Worm (Caenorhabditis elegans): Measurements from ENCODE around the gene agr-1.

ce11 chrII:6770030-6770429 is 4.9 kb downstream of the agr-1 start:
- TF ChIP-seq flt-1 (GFP tag; IDR thresholded peaks at IDR 0.05), result no peak
- no peak for TF ChIP-seq klf-2 (GFP tag; conservative IDR thresholded peaks at IDR 0.05)
- no peak for TF ChIP-seq cog-1 (tag; optimal IDR thresholded peaks at IDR 0.05)
- no peak for TF ChIP-seq ztf-29 (GFP tag; IDR thresholded peaks at IDR 0.05)
- no peak for TF ChIP-seq med-1 (GFP tag; optimal IDR thresholded peaks at IDR 0.05; ENCODE audit: insufficient read depth)
- no peak for TF ChIP-seq T22C8.4 (GFP tag; IDR thresholded peaks at IDR 0.05)
- TF ChIP-seq ztf-23 (GFP tag; IDR thresholded peaks at IDR 0.05), result no peak
- TF ChIP-seq tab-1 (GFP tag; IDR thresholded peaks at IDR 0.05), result no peak

Measured in whole organism, midembryonic.